Fruit fly (Drosophila melanogaster) whole organism, embryonic: Measurements from ENCODE around the gene CG16985.

Experiments used
- Atf3 ChIP-seq: fragments of 200-800 bp; sonication (Bioruptor generic); optimal IDR thresholded peaks from 3 replicates; lab custom pipeline; 2016; ENCODE audit warnings: missing biosample characterization, missing genetic modification characterization
- CG10654 ChIP-seq: fragments of 200-800 bp; sonication (Bioruptor generic); optimal IDR thresholded peaks from 2 replicates; lab custom pipeline; 2016; ENCODE audit warnings: missing biosample characterization, missing genetic modification characterization
- CG11696 ChIP-seq: fragments of 200-800 bp; sonication (Bioruptor generic); IDR thresholded peaks from 2 replicates; pipeline ENCODE4 v1.3.6; 2022; ENCODE audit warnings: missing biosample characterization, missing genetic modification characterization
- CG12744 ChIP-seq: fragments of 200-800 bp; sonication (Bioruptor generic); optimal IDR thresholded peaks from 2 replicates; lab custom pipeline; 2016; ENCODE audit warnings: missing biosample characterization, missing genetic modification characterization
- CG13894 ChIP-seq: fragments of 200-800 bp; sonication (Bioruptor generic); optimal IDR thresholded peaks from 3 replicates; lab custom pipeline; 2018; ENCODE audit warnings: missing biosample characterization, mild to moderate bottlenecking, missing genetic modification characterization, moderate library complexity
- CG14014 ChIP-seq: fragments of 200-800 bp; sonication (Bioruptor generic); IDR thresholded peaks from 2 replicates; pipeline ENCODE4 v1.3.6; 2022; ENCODE audit warnings: missing biosample characterization, missing genetic modification characterization
- CG14441 ChIP-seq: fragments of 200-800 bp; sonication (Bioruptor generic); IDR thresholded peaks from 2 replicates; pipeline ENCODE4 v1.3.6; 2022; ENCODE audit warnings: missing biosample characterization, missing genetic modification characterization
- CG15479 ChIP-seq: fragments of 200-800 bp; sonication (Bioruptor generic); optimal IDR thresholded peaks from 3 replicates; lab custom pipeline; 2019; ENCODE audit warnings: missing biosample characterization, mild to moderate bottlenecking, missing genetic modification characterization, moderate library complexity
- CG17385 ChIP-seq: fragments of 200-800 bp; sonication (Bioruptor generic); optimal IDR thresholded peaks from 3 replicates; lab custom pipeline; 2018; ENCODE audit warnings: missing biosample characterization, mild to moderate bottlenecking, missing genetic modification characterization
- CG17829 ChIP-seq: fragments of 200-800 bp; optimal IDR thresholded peaks from 2 replicates; lab custom pipeline; 2019; ENCODE audit warnings: missing biosample characterization, mild to moderate bottlenecking, missing genetic modification characterization, moderate library complexity
- CG18011 ChIP-seq: fragments of 200-800 bp; sonication (Bioruptor generic); optimal IDR thresholded peaks from 2 replicates; lab custom pipeline; 2017; ENCODE audit warnings: missing biosample characterization, missing genetic modification characterization, mild to moderate bottlenecking, moderate library complexity, missing genotype
- CG18262 ChIP-seq: fragments of 200-800 bp; optimal IDR thresholded peaks from 3 replicates; lab custom pipeline; 2019; ENCODE audit warnings: missing biosample characterization, mild to moderate bottlenecking, missing genetic modification characterization, moderate library complexity
- CG1832 ChIP-seq: fragments of 200-800 bp; sonication (Bioruptor generic); optimal IDR thresholded peaks from 2 replicates; lab custom pipeline; 2017; ENCODE audit warnings: missing biosample characterization, mild to moderate bottlenecking, missing genetic modification characterization, inconsistent platforms
- CG30431 ChIP-seq: fragments of 200-800 bp; sonication (Bioruptor generic); optimal IDR thresholded peaks from 2 replicates; lab custom pipeline; 2017; ENCODE audit warnings: missing biosample characterization, missing genetic modification characterization
- CG32532 ChIP-seq: fragments of 200-800 bp; sonication (Bioruptor generic); IDR thresholded peaks from 2 replicates; pipeline ENCODE4 v1.3.6; 2022; ENCODE audit warnings: missing biosample characterization, missing genetic modification characterization
- CG3281 ChIP-seq: fragments of 200-800 bp; sonication (Bioruptor generic); optimal IDR thresholded peaks from 3 replicates; lab custom pipeline; 2017; ENCODE audit warnings: missing biosample characterization, mild to moderate bottlenecking, missing genetic modification characterization
- CG6175 ChIP-seq: fragments of 200-800 bp; sonication (Bioruptor generic); IDR thresholded peaks from 3 replicates; pipeline ENCODE4 v1.3.6; 2022; ENCODE audit warnings: missing biosample characterization, missing genetic modification characterization
- CG6683 ChIP-seq: fragments of 200-800 bp; sonication (Bioruptor generic); optimal IDR thresholded peaks from 2 replicates; lab custom pipeline; 2017; ENCODE audit warnings: missing biosample characterization, mild to moderate bottlenecking, missing genetic modification characterization, missing genetic modification reagents
- CG7357 ChIP-seq: fragments of 200-800 bp; sonication (Bioruptor generic); IDR thresholded peaks from 3 replicates; pipeline ENCODE4 v1.3.6; 2022; ENCODE audit warnings: missing biosample characterization, missing genetic modification characterization
- CG7372 ChIP-seq: fragments of 200-800 bp; sonication (Bioruptor generic); IDR thresholded peaks from 2 replicates; pipeline ENCODE4 v1.3.6; 2022; ENCODE audit warnings: missing biosample characterization, missing genetic modification characterization
- CG8290 ChIP-seq, 3 experiments: fragments of 200-800 bp; sonication (Bioruptor generic); optimal IDR thresholded peaks; 2 replicates each; lab custom pipeline; 2016 to 2019; ENCODE audit warnings: missing biosample characterization in 3 of 3, missing genetic modification characterization in 3 of 3, mild to moderate bottlenecking in 2 of 3, moderate library complexity in 1 of 3
- CG9609 ChIP-seq: fragments of 200-800 bp; sonication (Bioruptor generic); optimal IDR thresholded peaks from 3 replicates; lab custom pipeline; 2016; ENCODE audit warnings: missing biosample characterization, missing genetic modification characterization
- CG9797 ChIP-seq: fragments of 200-800 bp; sonication (Bioruptor generic); optimal IDR thresholded peaks from 3 replicates; lab custom pipeline; 2018; ENCODE audit warnings: missing biosample characterization, mild to moderate bottlenecking, missing genetic modification characterization
- Dek ChIP-seq: fragments of 200-800 bp; sonication (Bioruptor generic); optimal IDR thresholded peaks from 3 replicates; lab custom pipeline; 2019; ENCODE audit warnings: missing biosample characterization, mild to moderate bottlenecking, missing genetic modification characterization, moderate library complexity
- Fer1 ChIP-seq: fragments of 200-800 bp; sonication (Bioruptor generic); optimal IDR thresholded peaks from 2 replicates; lab custom pipeline; 2017; ENCODE audit warnings: missing biosample characterization, mild to moderate bottlenecking, missing genetic modification characterization
- Fer3 ChIP-seq: fragments of 200-800 bp; sonication (Bioruptor generic); optimal IDR thresholded peaks from 2 replicates; lab custom pipeline; 2018; ENCODE audit warnings: missing biosample characterization, mild to moderate bottlenecking, missing genetic modification characterization, moderate library complexity
- Hey ChIP-seq: fragments of 200-800 bp; sonication (Bioruptor generic); optimal IDR thresholded peaks from 3 replicates; lab custom pipeline; 2018; ENCODE audit warnings: missing biosample characterization, mild to moderate bottlenecking, missing genetic modification characterization
- Hr78 ChIP-seq, 2 experiments: fragments of 200-800 bp in 1 of 2; fragments of >200 bp in 1 of 2; sonication (Bioruptor generic) in 1 of 2; optimal IDR thresholded peaks; 2 replicates each; lab custom pipeline; 2017 to 2019; ENCODE audit warnings: missing biosample characterization in 2 of 2, missing genetic modification characterization in 2 of 2, mild to moderate bottlenecking in 1 of 2, moderate library complexity in 1 of 2
- Lim3 ChIP-seq: fragments of 200-800 bp; sonication (Bioruptor generic); IDR thresholded peaks from 2 replicates; pipeline ENCODE4 v1.3.6; 2022; ENCODE audit warnings: missing biosample characterization, missing genetic modification characterization
- MTF-1 ChIP-seq: fragments of 200-800 bp; sonication (Bioruptor generic); optimal IDR thresholded peaks from 2 replicates; lab custom pipeline; 2018; ENCODE audit warnings: missing biosample characterization, mild to moderate bottlenecking, missing genetic modification characterization, borderline replicate concordance
- Mes4 ChIP-seq: fragments of 200-800 bp; sonication (Bioruptor generic); optimal IDR thresholded peaks from 2 replicates; lab custom pipeline; 2016; ENCODE audit warnings: missing biosample characterization, missing genetic modification characterization
- Oaz ChIP-seq: fragments of 200-800 bp; sonication (Bioruptor generic); IDR thresholded peaks from 2 replicates; pipeline ENCODE4 v1.3.6; 2022; ENCODE audit warnings: missing biosample characterization, missing genetic modification characterization
- Pdp1 ChIP-seq, 2 experiments: fragments of 200-800 bp; sonication (Bioruptor generic); optimal IDR thresholded peaks; 3 replicates each; lab custom pipeline; 2016; ENCODE audit warnings: missing biosample characterization in 2 of 2, missing genetic modification characterization in 2 of 2, mild to moderate bottlenecking in 1 of 2, moderate library complexity in 1 of 2
- Ssrp ChIP-seq: fragments of 200-800 bp; sonication (Bioruptor generic); optimal IDR thresholded peaks from 2 replicates; lab custom pipeline; 2018; ENCODE audit warnings: missing biosample characterization, mild to moderate bottlenecking, missing genetic modification characterization, moderate library complexity
- al ChIP-seq: fragments of 200-800 bp; sonication (Bioruptor generic); IDR thresholded peaks from 2 replicates; pipeline ENCODE4 v1.3.6; 2022; ENCODE audit warnings: missing biosample characterization, missing genetic modification characterization
- bsh ChIP-seq, 2 experiments: fragments of 200-800 bp; sonication (Bioruptor generic); optimal IDR thresholded peaks; 2 replicates each; lab custom pipeline; 2017 to 2018; ENCODE audit warnings: mild to moderate bottlenecking in 2 of 2, missing biosample characterization in 2 of 2, missing genetic modification characterization in 2 of 2, moderate library complexity in 1 of 2
- eve ChIP-seq, 2 experiments: fragments of >200 bp; optimal IDR thresholded peaks; 2 replicates each; lab custom pipeline; 2017; ENCODE audit warnings: missing biosample characterization in 2 of 2, missing genetic modification characterization in 2 of 2
- eyg ChIP-seq: fragments of 200-800 bp; sonication (Bioruptor generic); optimal IDR thresholded peaks from 3 replicates; lab custom pipeline; 2016; ENCODE audit warnings: missing biosample characterization, missing genetic modification characterization
- grau ChIP-seq: fragments of 200-800 bp; optimal IDR thresholded peaks from 3 replicates; lab custom pipeline; 2019; ENCODE audit warnings: missing biosample characterization, mild to moderate bottlenecking, missing genetic modification characterization, moderate library complexity
- hb ChIP-seq: fragments of 200-800 bp; sonication (Bioruptor generic); IDR thresholded peaks from 3 replicates; pipeline ENCODE4 v1.3.6; 2022; ENCODE audit warnings: missing biosample characterization, missing genetic modification characterization; ENCODE audit not compliant: partially characterized antibody
- kah ChIP-seq: fragments of 200-800 bp; sonication (Bioruptor generic); optimal IDR thresholded peaks from 2 replicates; lab custom pipeline; 2018; ENCODE audit warnings: missing biosample characterization, mild to moderate bottlenecking, missing genetic modification characterization
- mirr ChIP-seq: fragments of 200-800 bp; sonication (Bioruptor generic); optimal IDR thresholded peaks from 3 replicates; lab custom pipeline; 2018; ENCODE audit warnings: missing biosample characterization, mild to moderate bottlenecking, missing genetic modification characterization
- p53 ChIP-seq: fragments of 200-800 bp; sonication (Bioruptor generic); optimal IDR thresholded peaks from 2 replicates; lab custom pipeline; 2016; ENCODE audit warnings: missing biosample characterization, missing genetic modification characterization
- prd ChIP-seq, 3 experiments: fragments of >200 bp in 2 of 3; fragments of 200-800 bp in 1 of 3; sonication (Bioruptor generic) in 1 of 3; optimal IDR thresholded peaks in 2 of 3; IDR thresholded peaks in 1 of 3; 2 replicates in 2 of 3; 3 replicates in 1 of 3; pipeline versions ENCODE4 v1.3.6 to Lab custom; 2017 to 2022; ENCODE audit warnings: missing biosample characterization in 1 of 3, missing genetic modification characterization in 1 of 3
- pum ChIP-seq: fragments of 200-800 bp; sonication (Bioruptor generic); optimal IDR thresholded peaks from 2 replicates; lab custom pipeline; 2016; ENCODE audit warnings: missing biosample characterization, missing genetic modification characterization
- rib ChIP-seq: fragments of 200-800 bp; sonication (Bioruptor generic); IDR thresholded peaks from 2 replicates; pipeline ENCODE4 v1.3.6; 2022; ENCODE audit warnings: missing biosample characterization, missing genetic modification characterization
- ro ChIP-seq: fragments of 200-800 bp; sonication (Bioruptor generic); IDR thresholded peaks from 2 replicates; pipeline ENCODE4 v1.3.6; 2022; ENCODE audit warnings: missing biosample characterization, missing genetic modification characterization
- tin ChIP-seq: fragments of 200-800 bp; sonication (Bioruptor generic); optimal IDR thresholded peaks from 3 replicates; lab custom pipeline; 2016; ENCODE audit warnings: missing biosample characterization, missing genetic modification characterization
- unpg ChIP-seq: fragments of 200-800 bp; sonication (Bioruptor generic); optimal IDR thresholded peaks from 3 replicates; lab custom pipeline; 2018; ENCODE audit warnings: missing biosample characterization, mild to moderate bottlenecking, missing genetic modification characterization, moderate library complexity
- z ChIP-seq: fragments of 200-800 bp; sonication (Bioruptor generic); IDR thresholded peaks from 3 replicates; pipeline ENCODE4 v1.3.6; 2022; ENCODE audit warnings: missing biosample characterization, missing genetic modification characterization

Gene CG16985

dm6 chr3L:2631406-2631805, 32.3 kb downstream of the CG16985 start, which contains the start of the genes CG42245 and MEP-1 (continued):
- TF ChIP-seq Oaz (GFP tag; lab: Robert Waterston, UW) (no peak), unpg (GFP tag; lab: Kevin White, UChicago) (peak; percentile 47), CG7357 (no peak), CG17829 (tag; lab: Kevin White, UChicago) (peak; percentile 59), CG30431 (GFP tag; lab: Kevin White, UChicago) (no peak), prd (optimal IDR thresholded peaks at IDR 0.05; lab: Kevin White, UChicago) (no peak), prd (GFP tag; IDR thresholded peaks at IDR 0.05; lab: Robert Waterston, UW) (no peak), CG3281 (GFP tag; lab: Kevin White, UChicago) (peak; percentile 10), CG9609 (GFP tag; lab: Kevin White, UChicago) (peak; percentile 17), CG9797 (peak; percentile 37), ro (GFP tag; lab: Robert Waterston, UW) (no peak), Fer3 (tag; lab: Kevin White, UChicago) (peak; percentile 19), Pdp1 (GFP tag; optimal IDR thresholded peaks at IDR 0.05; lab: Kevin White, UChicago) (peak in 1 of 2 experiments; percentile 46), bsh (GFP tag; optimal IDR thresholded peaks at IDR 0.05; lab: Kevin White, UChicago) (peak in 1 of 2 experiments; percentile 53), CG17385 (GFP tag; lab: Kevin White, UChicago) (peak; percentile 36), CG18262 (tag; lab: Kevin White, UChicago) (peak; percentile 44), kah (GFP tag; lab: Kevin White, UChicago) (no peak), Atf3 (GFP tag; lab: Kevin White, UChicago) (peak; percentile 22), Hey (tag; lab: Kevin White, UChicago) (no peak), pum (peak; percentile 37), mirr (GFP tag; lab: Kevin White, UChicago) (no peak), p53 (GFP tag; lab: Kevin White, UChicago) (no peak), CG15479 (no peak), z (no peak), CG7372 (GFP tag; lab: Robert Waterston, UW) (no peak), CG1832 (no peak), al (GFP tag; lab: Robert Waterston, UW) (no peak), CG10654 (GFP tag; lab: Kevin White, UChicago) (peak; percentile 53), CG12744 (peak; percentile 7), Hr78 (GFP tag; optimal IDR thresholded peaks at IDR 0.05; lab: Kevin White, UChicago) (no peak), eyg (GFP tag; lab: Kevin White, UChicago) (no peak), MTF-1 (GFP tag; lab: Kevin White, UChicago) (peak; percentile 26), hb (0 out of 3 replicates have a peak, but pooled peaks have one; percentile 50), CG11696 (GFP tag; lab: Robert Waterston, UW) (no peak), CG14441 (GFP tag; lab: Robert Waterston, UW) (no peak), CG13894 (tag; lab: Kevin White, UChicago) (peak; percentile 44), CG8290 (GFP tag; optimal IDR thresholded peaks at IDR 0.05; lab: Kevin White, UChicago) (peak; percentile 54), CG8290 (tag; optimal IDR thresholded peaks at IDR 0.05; lab: Kevin White, UChicago) (peak in 1 of 2 experiments; percentile 9), tin (peak; percentile 60), Lim3 (no peak), Ssrp (peak; percentile 16), CG18011 (GFP tag; lab: Kevin White, UChicago) (peak; percentile 29), rib (GFP tag; lab: Robert Waterston, UW) (no peak), CG6683 (GFP tag; lab: Kevin White, UChicago) (no peak), Fer1 (GFP tag; lab: Kevin White, UChicago) (no peak), CG6175 (GFP tag; lab: Robert Waterston, UW) (no peak), CG32532 (GFP tag; lab: Robert Waterston, UW) (peak; percentile 23; the same call in 1 of the 2 replicates), grau (tag; lab: Kevin White, UChicago) (peak; percentile 55), CG14014 (GFP tag; lab: Robert Waterston, UW) (no peak), Dek (tag; lab: Kevin White, UChicago) (no peak), Mes4 (GFP tag; lab: Kevin White, UChicago) (peak; percentile 49), eve (GFP tag; optimal IDR thresholded peaks at IDR 0.05; lab: Kevin White, UChicago) (no peak)
